Worm (Caenorhabditis elegans) whole organism, L3 larva: ENCODE data around the gene rps-22.

ENCODE experiments used
- elt-1 ChIP-seq: fragments of 150-350 bp; optimal IDR thresholded peaks from 2 replicates; lab custom pipeline; 2014; ENCODE audit warnings: missing biosample characterization, missing genetic modification characterization
- nhr-12 ChIP-seq: fragments of 150-350 bp; optimal IDR thresholded peaks from 2 replicates; lab custom pipeline; 2014; ENCODE audit warnings: missing biosample characterization, missing genetic modification characterization
- nhr-23 ChIP-seq: fragments of 150-350 bp; optimal IDR thresholded peaks from 2 replicates; lab custom pipeline; 2014; ENCODE audit warnings: missing biosample characterization, missing genetic modification reagents, missing genetic modification characterization
- nhr-67 ChIP-seq: fragments of 150-350 bp; optimal IDR thresholded peaks from 2 replicates; lab custom pipeline; 2014; ENCODE audit warnings: missing biosample characterization, missing genetic modification characterization
- skn-1 ChIP-seq: fragments of 150-350 bp; optimal IDR thresholded peaks from 2 replicates; lab custom pipeline; 2014; ENCODE audit warnings: missing biosample characterization, missing genetic modification characterization

ce11 chrIII:1931509-1931908 is 18.8 kb upstream of the rps-22 start:
- TF ChIP-seq nhr-12 (no peak), nhr-67 (tag; lab: Kevin White, UChicago) (no peak), skn-1 (tag; lab: Kevin White, UChicago) (no peak), nhr-23 (no peak), elt-1 (tag; lab: Kevin White, UChicago) (no peak)
